Worm (Caenorhabditis elegans): Measurements from ENCODE around the gene F07G6.5.

ce11 chrX:1703049-1703448 lies 3.4 kb downstream of the F07G6.5 start:
- TF ChIP-seq him-1 (tag; optimal IDR thresholded peaks at IDR 0.05), result no peak
- no peak for TF ChIP-seq W03F9.2 (tag; optimal IDR thresholded peaks at IDR 0.05)
